Worm (Caenorhabditis elegans) whole organism, L1 larva: ENCODE measurements around the gene lro-1.

Source experiments
- C04F5.9 ChIP-seq: sonication (generic microtip); optimal IDR thresholded peaks from 2 replicates; lab custom pipeline; 2016; ENCODE audit warnings: missing genetic modification characterization, missing compliant biosample characterization
- C16A3.4 ChIP-seq: fragments of 150-350 bp; optimal IDR thresholded peaks from 2 replicates; lab custom pipeline; 2014; ENCODE audit warnings: missing biosample characterization, missing genetic modification characterization
- C34B4.2 ChIP-seq: sonication (generic microtip); optimal IDR thresholded peaks from 2 replicates; lab custom pipeline; 2017; ENCODE audit warnings: mild to moderate bottlenecking, missing genetic modification characterization, missing compliant biosample characterization
- F16B12.6 ChIP-seq: fragments of 150-350 bp; optimal IDR thresholded peaks from 2 replicates; lab custom pipeline; 2014; ENCODE audit warnings: missing biosample characterization, missing genetic modification characterization
- Y116A8C.19 ChIP-seq: sonication (generic microtip); optimal IDR thresholded peaks from 2 replicates; lab custom pipeline; 2016; ENCODE audit warnings: missing compliant biosample characterization, missing genetic modification characterization, borderline replicate concordance
- alr-1 ChIP-seq: fragments of 200-800 bp; sonication (Bioruptor generic); optimal IDR thresholded peaks from 2 replicates; lab custom pipeline; 2018; ENCODE audit warnings: borderline replicate concordance, mild to moderate bottlenecking, missing genetic modification characterization, missing compliant biosample characterization
- aly-2 ChIP-seq: fragments of 150-350 bp; optimal IDR thresholded peaks from 2 replicates; lab custom pipeline; 2014; ENCODE audit warnings: missing biosample characterization, missing genetic modification characterization
- blmp-1 ChIP-seq: fragments of 150-350 bp; optimal IDR thresholded peaks from 2 replicates; lab custom pipeline; 2014; ENCODE audit warnings: missing biosample characterization, missing genetic modification characterization
- ceh-63 ChIP-seq: fragments of 200-800 bp; sonication (Bioruptor generic); optimal IDR thresholded peaks from 2 replicates; lab custom pipeline; 2018; ENCODE audit warnings: mild to moderate bottlenecking, missing genetic modification characterization, missing compliant biosample characterization
- ceh-8 ChIP-seq: fragments of 200-800 bp; sonication (Bioruptor generic); optimal IDR thresholded peaks from 2 replicates; lab custom pipeline; 2018; ENCODE audit warnings: mild to moderate bottlenecking, missing genetic modification characterization, moderate library complexity, missing compliant biosample characterization
- dsc-1 ChIP-seq: sonication (generic microtip); optimal IDR thresholded peaks from 2 replicates; lab custom pipeline; 2016; ENCODE audit warnings: mild to moderate bottlenecking, missing genetic modification characterization, missing compliant biosample characterization
- efl-1 ChIP-seq, 4 experiments: fragments of 150-350 bp; optimal IDR thresholded peaks in 3 of 4; peaks in 1 of 4; 1 replicate in 1 of 4; 2 replicates in 3 of 4; lab custom pipeline; 2014; ENCODE audit warnings: missing biosample characterization in 2 of 4, missing genetic modification characterization in 2 of 4, missing genetic modification reagents in 2 of 4
- efl-3 ChIP-seq: fragments of 200-800 bp; sonication (Bioruptor generic); optimal IDR thresholded peaks from 2 replicates; lab custom pipeline; 2018; ENCODE audit warnings: mild to moderate bottlenecking, missing genetic modification characterization, missing compliant biosample characterization
- egl-13 ChIP-seq: sonication (generic microtip); optimal IDR thresholded peaks from 2 replicates; lab custom pipeline; 2016; ENCODE audit warnings: missing genotype, missing genetic modification reagents, missing genetic modification characterization, missing compliant biosample characterization
- egl-27 ChIP-seq, 2 experiments: fragments of 150-350 bp in 1 of 2; sonication (generic microtip); optimal IDR thresholded peaks; 3 replicates each; lab custom pipeline; 2017 to 2018; ENCODE audit warnings: missing biosample characterization in 2 of 2, missing genetic modification characterization in 2 of 2, missing genetic modification reagents in 2 of 2
- elt-2 ChIP-seq: sonication (generic microtip); optimal IDR thresholded peaks from 2 replicates; lab custom pipeline; 2016; ENCODE audit warnings: missing genetic modification characterization, mild to moderate bottlenecking, inconsistent platforms, missing compliant biosample characterization, missing genetic modification reagents
- ets-5 ChIP-seq: fragments of 200-800 bp; sonication (Bioruptor generic); IDR thresholded peaks from 2 replicates; pipeline ENCODE4 v1.3.6; 2022; ENCODE audit warnings: missing genetic modification characterization, missing compliant biosample characterization
- fkh-10 ChIP-seq: sonication (generic microtip); optimal IDR thresholded peaks from 2 replicates; lab custom pipeline; 2017; ENCODE audit warnings: missing biosample characterization, missing genetic modification reagents, missing genetic modification characterization
- fkh-8 ChIP-seq: sonication (generic microtip); optimal IDR thresholded peaks from 2 replicates; lab custom pipeline; 2016; ENCODE audit warnings: mild to moderate bottlenecking, missing genetic modification characterization, missing compliant biosample characterization
- grh-1 ChIP-seq: fragments of 200-800 bp; sonication (Bioruptor generic); IDR thresholded peaks from 2 replicates; pipeline ENCODE4 v1.3.6; 2022; ENCODE audit warnings: missing genetic modification reagents, missing genetic modification characterization, missing compliant biosample characterization
- hlh-17 ChIP-seq: fragments of 200-800 bp; sonication (Bioruptor generic); optimal IDR thresholded peaks from 2 replicates; lab custom pipeline; 2018; ENCODE audit warnings: missing genetic modification characterization, mild to moderate bottlenecking, missing compliant biosample characterization, moderate library complexity, borderline replicate concordance
- hpl-2 ChIP-seq: fragments of 150-350 bp; optimal IDR thresholded peaks from 2 replicates; lab custom pipeline; 2014; ENCODE audit warnings: missing biosample characterization, missing genetic modification reagents, missing genetic modification characterization
- irx-1 ChIP-seq: sonication (generic microtip); optimal IDR thresholded peaks from 2 replicates; lab custom pipeline; 2016; ENCODE audit warnings: missing genetic modification characterization, missing compliant biosample characterization
- jun-1 ChIP-seq: fragments of 150-350 bp; optimal IDR thresholded peaks from 2 replicates; lab custom pipeline; 2014; ENCODE audit warnings: missing biosample characterization, missing genetic modification reagents, missing genetic modification characterization
- lin-13 ChIP-seq: fragments of 150-350 bp; optimal IDR thresholded peaks from 2 replicates; lab custom pipeline; 2014; ENCODE audit warnings: missing biosample characterization, missing genetic modification reagents, missing genetic modification characterization
- lin-14 ChIP-seq: fragments of 200-800 bp; sonication (Bioruptor generic); optimal IDR thresholded peaks from 2 replicates; lab custom pipeline; 2018; ENCODE audit warnings: mild to moderate bottlenecking, missing genetic modification characterization, moderate library complexity, missing compliant biosample characterization
- lin-15B ChIP-seq: fragments of 150-350 bp; sonication (generic microtip); optimal IDR thresholded peaks from 3 replicates; lab custom pipeline; 2014; ENCODE audit warnings: missing biosample characterization, missing genetic modification characterization
- lir-3 ChIP-seq: sonication (generic microtip); optimal IDR thresholded peaks from 2 replicates; lab custom pipeline; 2016; ENCODE audit warnings: mild to moderate bottlenecking, missing genetic modification characterization, moderate library complexity, missing compliant biosample characterization; ENCODE audit not compliant: poor library complexity
- mep-1 ChIP-seq: fragments of 150-350 bp; optimal IDR thresholded peaks from 2 replicates; lab custom pipeline; 2014; ENCODE audit warnings: missing biosample characterization, missing genetic modification characterization
- nhr-11 ChIP-seq: fragments of 150-350 bp; optimal IDR thresholded peaks from 2 replicates; lab custom pipeline; 2014; ENCODE audit warnings: missing biosample characterization, missing genetic modification characterization
- nhr-237 ChIP-seq: fragments of 150-350 bp; optimal IDR thresholded peaks from 2 replicates; lab custom pipeline; 2014; ENCODE audit warnings: missing biosample characterization, missing genetic modification characterization
- nhr-71 ChIP-seq: sonication (generic microtip); optimal IDR thresholded peaks from 2 replicates; lab custom pipeline; 2016; ENCODE audit warnings: mild to moderate bottlenecking, missing genetic modification characterization, moderate library complexity, missing compliant biosample characterization
- nhr-90 ChIP-seq: sonication (generic microtip); optimal IDR thresholded peaks from 2 replicates; lab custom pipeline; 2016; ENCODE audit warnings: mild to moderate bottlenecking, missing genetic modification characterization, missing compliant biosample characterization; ENCODE audit not compliant: poor library complexity
- pax-3 ChIP-seq: fragments of 200-800 bp; sonication (Bioruptor generic); optimal IDR thresholded peaks from 2 replicates; lab custom pipeline; 2018; ENCODE audit warnings: mild to moderate bottlenecking, missing genetic modification characterization, moderate library complexity, missing compliant biosample characterization
- pqm-1 ChIP-seq: sonication (generic microtip); optimal IDR thresholded peaks from 3 replicates; lab custom pipeline; 2017; ENCODE audit warnings: missing biosample characterization, missing genetic modification characterization
- rnt-1 ChIP-seq: sonication (generic microtip); optimal IDR thresholded peaks from 2 replicates; lab custom pipeline; 2016; ENCODE audit warnings: mild to moderate bottlenecking, missing genetic modification characterization, moderate library complexity, missing compliant biosample characterization
- snu-23 ChIP-seq: sonication (generic microtip); optimal IDR thresholded peaks from 2 replicates; lab custom pipeline; 2016; ENCODE audit warnings: missing genetic modification characterization, missing compliant biosample characterization
- sox-4 ChIP-seq: sonication (generic microtip); optimal IDR thresholded peaks from 2 replicates; lab custom pipeline; 2016; ENCODE audit warnings: missing genetic modification characterization, missing compliant biosample characterization
- sup-37 ChIP-seq: fragments of 200-800 bp; sonication (Bioruptor generic); optimal IDR thresholded peaks from 2 replicates; lab custom pipeline; 2018; ENCODE audit warnings: mild to moderate bottlenecking, missing genetic modification characterization, missing compliant biosample characterization
- unc-30 ChIP-seq: sonication (generic microtip); optimal IDR thresholded peaks from 2 replicates; lab custom pipeline; 2017; ENCODE audit warnings: missing biosample characterization, missing genetic modification characterization
- unc-62 ChIP-seq: fragments of 150-350 bp; optimal IDR thresholded peaks from 2 replicates; lab custom pipeline; 2014; ENCODE audit warnings: missing biosample characterization, missing genetic modification reagents, missing genetic modification characterization
- unc-86 ChIP-seq: sonication (generic microtip); optimal IDR thresholded peaks from 2 replicates; lab custom pipeline; 2016; ENCODE audit warnings: missing genetic modification characterization, missing compliant biosample characterization
- unc-98 ChIP-seq: fragments of 200-800 bp; sonication (Bioruptor generic); IDR thresholded peaks from 2 replicates; pipeline ENCODE4 v1.3.6; 2022; ENCODE audit warnings: missing genetic modification characterization, missing compliant biosample characterization
- xbp-1 ChIP-seq: sonication (generic microtip); optimal IDR thresholded peaks from 2 replicates; lab custom pipeline; 2016; ENCODE audit warnings: missing genetic modification characterization, missing compliant biosample characterization
- zip-4 ChIP-seq: fragments of 200-800 bp; sonication (Bioruptor generic); optimal IDR thresholded peaks from 2 replicates; lab custom pipeline; 2018; ENCODE audit warnings: mild to moderate bottlenecking, missing genetic modification characterization, moderate library complexity, missing compliant biosample characterization
- ztf-11 ChIP-seq, 2 experiments: sonication (generic microtip); optimal IDR thresholded peaks; 2 replicates each; lab custom pipeline; 2016 to 2017; ENCODE audit warnings: missing genetic modification characterization in 2 of 2, missing biosample characterization in 1 of 2, missing compliant biosample characterization in 1 of 2

The lro-1 gene

DNA sequence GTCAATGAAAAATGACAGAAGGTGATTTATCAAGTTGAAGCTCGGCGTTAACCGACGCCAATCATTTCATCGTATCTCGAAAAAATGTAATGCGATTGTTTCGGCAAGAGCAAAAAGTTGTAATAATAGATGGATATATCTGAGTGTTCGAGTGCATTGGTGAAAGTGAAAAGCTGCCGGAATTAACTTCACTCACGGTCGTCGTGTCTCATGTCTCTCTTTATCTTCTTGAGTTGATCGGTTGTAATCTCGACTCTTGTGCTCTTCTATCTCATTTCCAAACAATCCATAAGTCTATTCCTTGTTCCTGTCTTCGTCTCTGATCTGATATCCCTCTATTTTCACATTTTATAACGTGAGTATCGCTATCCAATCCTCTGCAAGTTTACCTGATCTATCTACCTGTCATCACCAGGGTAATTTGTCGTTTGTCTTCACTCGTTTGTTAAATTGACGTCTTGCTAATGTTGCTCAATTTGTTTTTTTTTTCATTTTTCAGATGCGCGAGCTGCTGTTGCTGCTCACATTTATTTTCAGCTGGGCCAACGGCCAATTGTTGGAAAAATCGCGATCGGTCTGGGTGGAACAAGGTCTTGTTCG is 27.9 kb downstream of the lro-1 start, which contains the start of gene cest-16:
TSS of gene cest-16 (plus strand) at position 302 of the 600 bp plus-strand sequence.
- TF ChIP-seq rnt-1 (tag; lab: Kevin White, UChicago), result peak; percentile 24
- TF ChIP-seq ceh-63 (GFP tag; lab: Kevin White, UChicago), result no peak
- no peak for TF ChIP-seq efl-1 (optimal IDR thresholded peaks at IDR 0.05; lab: Kevin White, UChicago)
- TF ChIP-seq efl-1 (GFP tag; optimal IDR thresholded peaks at IDR 0.05 in 1 of 2; lab: Kevin White, UChicago), result peak in 1 of 2 experiments; percentile 53
- no peak for TF ChIP-seq sup-37 (GFP tag; lab: Kevin White, UChicago)
- TF ChIP-seq lin-14 (GFP tag; lab: Kevin White, UChicago), result peak; percentile 40

DNA sequence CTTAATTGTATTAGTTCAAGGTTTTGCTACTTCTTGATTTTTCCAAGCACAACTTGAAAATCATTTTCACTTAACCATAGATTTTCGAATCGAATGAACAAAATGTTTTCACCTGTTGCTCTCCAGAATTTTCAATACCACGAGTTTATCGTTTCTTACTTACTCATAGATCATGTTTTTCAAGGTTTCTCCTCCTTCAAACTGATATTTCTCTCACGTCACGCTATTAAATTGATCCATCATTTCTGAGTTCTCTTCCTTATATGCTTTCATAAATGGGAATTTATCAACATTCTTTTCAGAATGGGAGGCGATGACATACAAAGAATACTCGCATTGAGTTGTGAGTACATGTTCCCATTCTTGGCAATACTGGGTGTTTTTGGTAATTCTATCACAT is 39.5 kb downstream of the lro-1 start, which contains the start of gene npr-38:
TSS of gene npr-38 (plus strand) at position 301 of the 400 bp plus-strand sequence.
- TF ChIP-seq egl-27 (tag; optimal IDR thresholded peaks at IDR 0.05; lab: Kevin White, UChicago) (no peak), hlh-17 (GFP tag; lab: Kevin White, UChicago) (no peak), xbp-1 (tag; lab: Kevin White, UChicago) (no peak), aly-2 (tag; lab: Kevin White, UChicago) (no peak), nhr-71 (no peak), sox-4 (tag; lab: Kevin White, UChicago) (no peak), lin-14 (GFP tag; lab: Kevin White, UChicago) (no peak), snu-23 (GFP tag; lab: Kevin White, UChicago) (no peak), blmp-1 (tag; lab: Kevin White, UChicago) (no peak), zip-4 (no peak), ceh-8 (GFP tag; lab: Kevin White, UChicago) (no peak), C04F5.9 (tag; lab: Kevin White, UChicago) (no peak), pqm-1 (tag; lab: Kevin White, UChicago) (no peak), jun-1 (no peak), C34B4.2 (tag; lab: Kevin White, UChicago) (no peak), unc-98 (no peak), nhr-90 (tag; lab: Kevin White, UChicago) (no peak), lir-3 (no peak), nhr-11 (tag; lab: Kevin White, UChicago) (no peak)
- TF ChIP-seq, all 84 proteins: peak for 0

DNA sequence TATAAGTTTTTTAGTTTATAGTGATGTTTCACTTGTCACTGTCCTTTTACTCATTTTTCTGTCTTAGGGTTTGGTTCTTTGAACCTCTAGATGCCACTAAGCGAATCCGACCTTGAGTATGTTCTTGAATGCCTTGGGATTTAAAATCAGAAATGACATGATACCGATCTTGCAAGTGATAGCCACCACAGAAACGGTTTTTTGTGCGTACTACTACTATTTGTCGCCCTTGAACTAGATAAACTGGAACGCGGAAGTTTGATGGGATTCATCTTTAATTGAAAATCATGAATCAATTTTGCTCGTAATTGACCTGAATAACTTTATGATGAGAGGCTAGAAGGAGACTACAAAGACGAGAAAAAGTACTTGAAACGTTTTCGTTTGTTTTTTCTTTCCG is 46.9 kb downstream of the lro-1 start:
- 0 out of 2 replicates have a peak, but pooled peaks have one; percentile 12 for TF ChIP-seq grh-1 (GFP tag; lab: Robert Waterston, UW)
- TF ChIP-seq hpl-2 (GFP tag; lab: Kevin White, UChicago), result no peak
- no peak for TF ChIP-seq fkh-10 (GFP tag; lab: Kevin White, UChicago)
- no peak for TF ChIP-seq C16A3.4 (tag; lab: Kevin White, UChicago)
- no peak for TF ChIP-seq pax-3
- TF ChIP-seq unc-62 (GFP tag; lab: Kevin White, UChicago), result no peak
- TF ChIP-seq irx-1 (tag; lab: Kevin White, UChicago), result no peak
- no peak for TF ChIP-seq elt-2 (tag; lab: Kevin White, UChicago)
- TF ChIP-seq zip-4, result no peak
- no peak for TF ChIP-seq fkh-8
- TF ChIP-seq lin-14 (GFP tag; lab: Kevin White, UChicago), result peak; percentile 31
- TF ChIP-seq nhr-237 (tag; lab: Kevin White, UChicago), result no peak
- no peak for TF ChIP-seq Y116A8C.19 (tag; lab: Kevin White, UChicago)
- TF ChIP-seq unc-98, result no peak
- TF ChIP-seq unc-86 (tag; lab: Kevin White, UChicago), result no peak
- no peak for TF ChIP-seq dsc-1 (tag; lab: Kevin White, UChicago)
- no peak for TF ChIP-seq unc-30 (tag; lab: Kevin White, UChicago)
- TF ChIP-seq egl-13, result no peak
- TF ChIP-seq pqm-1 (tag; lab: Kevin White, UChicago), result no peak
- no peak for TF ChIP-seq ets-5
- no peak for TF ChIP-seq alr-1 (tag; lab: Kevin White, UChicago)
- TF ChIP-seq xbp-1 (tag; lab: Kevin White, UChicago), result no peak
- TF ChIP-seq hlh-17 (GFP tag; lab: Kevin White, UChicago), result no peak
- no peak for TF ChIP-seq F16B12.6 (tag; lab: Kevin White, UChicago)
- no peak for TF ChIP-seq lin-13
- TF ChIP-seq mep-1, result peak; percentile 6
- no peak for TF ChIP-seq efl-3
- no peak for TF ChIP-seq ztf-11 (tag; optimal IDR thresholded peaks at IDR 0.05; lab: Kevin White, UChicago)
- no peak for TF ChIP-seq ceh-8 (GFP tag; lab: Kevin White, UChicago)
- TF ChIP-seq lin-15B, result no peak
